Worm (Caenorhabditis elegans): Measurements from ENCODE around the gene str-20.

- peak; percentile 83 for TF ChIP-seq nhr-237 (tag; optimal IDR thresholded peaks at IDR 0.05)
- TF ChIP-seq unc-98 (GFP tag; IDR thresholded peaks at IDR 0.05), result peak; percentile 35; the same call in 1 of the 2 replicates
- TF ChIP-seq blmp-1 (tag; optimal IDR thresholded peaks at IDR 0.05), result peak; percentile 74
- TF ChIP-seq rnt-1 (tag; optimal IDR thresholded peaks at IDR 0.05), result peak; percentile 91
- TF ChIP-seq dpl-1 (GFP tag; optimal IDR thresholded peaks at IDR 0.05), result peak; percentile 96 to 97 (median 97)
- TF ChIP-seq nhr-85 (tag), result peak; percentile 93
- no peak for TF ChIP-seq nhr-12 (tag; optimal IDR thresholded peaks at IDR 0.05)
- peak; percentile 76 for TF ChIP-seq fos-1 (tag; optimal IDR thresholded peaks at IDR 0.05)
- TF ChIP-seq mdl-1 (tag; optimal IDR thresholded peaks at IDR 0.05), result peak in 1 of 2 experiments; percentile 75
- no peak for TF ChIP-seq nhr-84 (tag; optimal IDR thresholded peaks at IDR 0.05)
Observed at ce11 chrV:773256-773655, 17.0 kb downstream of the str-20 start, which contains the start of gene sti-1.
